Worm (Caenorhabditis elegans): ENCODE data around the gene B0432.7.

Gene B0432.7

ce11 chrII:273872-274271 lies at the start of gene B0432.7:
B0432.7 (minus strand) TSS chrII:273972.
- TF ChIP-seq fkh-8 (tag; optimal IDR thresholded peaks at IDR 0.05) (no peak), vab-15 (tag; optimal IDR thresholded peaks at IDR 0.05) (no peak), lin-15B (tag; optimal IDR thresholded peaks at IDR 0.05) (no peak), jun-1 (tag; optimal IDR thresholded peaks at IDR 0.05) (no peak), fkh-10 (GFP tag; optimal IDR thresholded peaks at IDR 0.05) (no peak), C16A3.4 (tag; optimal IDR thresholded peaks at IDR 0.05) (no peak), tbx-2 (tag; optimal IDR thresholded peaks at IDR 0.05) (no peak), elt-2 (tag; optimal IDR thresholded peaks at IDR 0.05) (no peak), ceh-90 (tag; optimal IDR thresholded peaks at IDR 0.05) (no peak), hlh-17 (GFP tag; optimal IDR thresholded peaks at IDR 0.05; ENCODE audit: borderline replicate concordance) (no peak), lin-39 (tag; optimal IDR thresholded peaks at IDR 0.05) (no peak), nhr-47 (tag; optimal IDR thresholded peaks at IDR 0.05) (no peak), hlh-4 (tag; optimal IDR thresholded peaks at IDR 0.05) (no peak), unc-62 (GFP tag; optimal IDR thresholded peaks at IDR 0.05) (no peak), dsc-1 (tag; optimal IDR thresholded peaks at IDR 0.05) (no peak), grh-1 (GFP tag; IDR thresholded peaks at IDR 0.05) (no peak), rnt-1 (tag; optimal IDR thresholded peaks at IDR 0.05) (no peak)

DNA sequence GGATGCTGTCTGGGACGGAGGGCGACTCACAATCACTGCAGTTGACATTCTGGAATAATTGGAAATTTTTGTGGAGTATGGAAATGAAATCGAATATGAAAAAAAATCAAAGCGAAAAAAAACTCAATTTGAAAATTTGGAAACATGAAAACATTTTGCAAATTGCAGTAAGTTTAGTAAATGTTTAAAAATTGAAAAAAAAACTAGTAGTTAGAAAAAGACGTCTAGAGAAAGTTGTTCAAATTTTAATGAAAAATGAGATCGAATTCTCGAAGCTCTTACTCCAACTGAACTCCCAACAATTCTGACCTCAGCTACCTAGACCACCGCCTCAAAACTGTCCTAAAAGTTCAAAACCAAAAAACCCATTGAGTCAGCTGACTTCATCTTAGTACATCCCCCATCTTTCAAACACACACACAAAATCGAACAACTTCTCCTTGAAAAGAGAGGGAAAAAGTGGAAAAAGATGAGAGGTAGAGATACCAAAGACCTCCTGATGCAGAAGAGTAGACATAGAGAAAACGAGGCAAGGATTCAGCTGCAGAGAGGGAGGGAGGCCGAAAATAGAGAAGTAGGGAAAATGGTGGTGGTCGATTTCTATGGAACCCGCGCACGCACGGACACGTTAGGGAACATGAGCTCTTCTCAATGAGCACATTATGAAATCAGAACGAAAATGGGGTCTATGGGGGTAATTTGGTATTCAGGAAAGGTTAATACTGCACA lies 49.4 kb upstream of the B0432.7 start, which contains the start of gene K01A2.10:
K01A2.10 (minus strand) TSS at position 51 of the 729 bp plus-strand sequence.
- TF ChIP-seq swsn-7 (tag; optimal IDR thresholded peaks at IDR 0.05), result peak; percentile 37
- no peak for TF ChIP-seq egl-27 (tag; optimal IDR thresholded peaks at IDR 0.05)
- TF ChIP-seq lin-39 (tag; optimal IDR thresholded peaks at IDR 0.05), result no peak
- TF ChIP-seq egl-13 (tag; optimal IDR thresholded peaks at IDR 0.05), result no peak
- peak; percentile 47 for TF ChIP-seq fos-1 (tag; optimal IDR thresholded peaks at IDR 0.05)
- no peak for TF ChIP-seq ces-1 (GFP tag; optimal IDR thresholded peaks at IDR 0.05)
- TF ChIP-seq efl-1 (optimal IDR thresholded peaks at IDR 0.05), result peak; percentile 37 to 49
- TF ChIP-seq efl-1 (GFP tag; optimal IDR thresholded peaks at IDR 0.05 in 1 of 2), result peak; percentile 38 to 93
- no peak for TF ChIP-seq sox-4 (tag; optimal IDR thresholded peaks at IDR 0.05)
- TF ChIP-seq elt-2 (tag; optimal IDR thresholded peaks at IDR 0.05), result no peak
- TF ChIP-seq aly-2 (tag; optimal IDR thresholded peaks at IDR 0.05), result no peak
- no peak for TF ChIP-seq nhr-19 (GFP tag; conservative IDR thresholded peaks at IDR 0.05)
- no peak for TF ChIP-seq nhr-12 (tag; optimal IDR thresholded peaks at IDR 0.05)
- no peak for TF ChIP-seq pag-3 (tag; optimal IDR thresholded peaks at IDR 0.05; ENCODE audit: borderline replicate concordance, insufficient read depth)
- TF ChIP-seq ceh-88 (GFP tag; IDR thresholded peaks at IDR 0.05), result no peak
- TF ChIP-seq ceh-8 (GFP tag; optimal IDR thresholded peaks at IDR 0.05), result no peak
- no peak for TF ChIP-seq nhr-237 (tag; optimal IDR thresholded peaks at IDR 0.05)
- peak; percentile 24 for TF ChIP-seq C16A3.4 (tag; optimal IDR thresholded peaks at IDR 0.05)
- no peak for TF ChIP-seq ceh-90 (tag; optimal IDR thresholded peaks at IDR 0.05)
- TF ChIP-seq unc-86 (tag; optimal IDR thresholded peaks at IDR 0.05), result no peak
- no peak for TF ChIP-seq nhr-77 (tag; optimal IDR thresholded peaks at IDR 0.05)
- TF ChIP-seq sptf-1 (tag; optimal IDR thresholded peaks at IDR 0.05), result no peak
- TF ChIP-seq C34B4.2 (tag; optimal IDR thresholded peaks at IDR 0.05), result no peak
- peak in 1 of 6 experiments; percentile 65 for TF ChIP-seq elt-3 (tag; optimal IDR thresholded peaks at IDR 0.05)
- TF ChIP-seq vab-15 (tag; optimal IDR thresholded peaks at IDR 0.05), result no peak
- no peak for TF ChIP-seq fkh-4 (tag; optimal IDR thresholded peaks at IDR 0.05; ENCODE audit: borderline replicate concordance)
- TF ChIP-seq ceh-82 (tag; optimal IDR thresholded peaks at IDR 0.05), result peak; percentile 3 to 58 (median 17)
- TF ChIP-seq irx-1 (tag; optimal IDR thresholded peaks at IDR 0.05), result no peak
- TF ChIP-seq snpc-4 (tag; optimal IDR thresholded peaks at IDR 0.05), result no peak
- TF ChIP-seq ztf-4 (tag; optimal IDR thresholded peaks at IDR 0.05), result no peak
- TF ChIP-seq dpl-1 (GFP tag; optimal IDR thresholded peaks at IDR 0.05), result peak; percentile 5 to 60 (median 55)
- TF ChIP-seq Y116A8C.19 (tag; optimal IDR thresholded peaks at IDR 0.05; ENCODE audit: borderline replicate concordance), result no peak
- peak; percentile 37 for TF ChIP-seq nhr-85 (tag)
- TF ChIP-seq isw-1 (GFP tag; IDR thresholded peaks at IDR 0.05), result no peak
- peak; percentile 63 for TF ChIP-seq nhr-20 (tag; optimal IDR thresholded peaks at IDR 0.05)
- no peak for TF ChIP-seq zag-1 (tag; optimal IDR thresholded peaks at IDR 0.05)
- peak; percentile 19 for TF ChIP-seq nhr-47 (tag; optimal IDR thresholded peaks at IDR 0.05)
- peak; percentile 5 to 72 for TF ChIP-seq lsy-2 (tag; optimal IDR thresholded peaks at IDR 0.05)
- TF ChIP-seq pqm-1 (tag; optimal IDR thresholded peaks at IDR 0.05), result no peak

Measured in whole organism, L1 larva.